Worm (Caenorhabditis elegans) whole organism, L2 larva: Measurements from ENCODE around the gene K09E4.1.

ENCODE experiments used
- C34F6.9 ChIP-seq: fragments of 150-350 bp; optimal IDR thresholded peaks from 2 replicates; lab custom pipeline; 2014; ENCODE audit warnings: missing biosample characterization, missing genetic modification characterization
- F13H6.1 ChIP-seq: sonication (generic microtip); optimal IDR thresholded peaks from 2 replicates; lab custom pipeline; 2016; ENCODE audit warnings: missing genetic modification characterization, missing compliant biosample characterization
- R02D3.7 ChIP-seq: fragments of 150-350 bp; optimal IDR thresholded peaks from 2 replicates; lab custom pipeline; 2014; ENCODE audit warnings: missing biosample characterization, missing genetic modification characterization
- Y55F3AM.14 ChIP-seq: fragments of 200-800 bp; sonication (Bioruptor generic); optimal IDR thresholded peaks from 2 replicates; lab custom pipeline; 2018; ENCODE audit warnings: mild to moderate bottlenecking, missing genetic modification characterization, missing compliant biosample characterization
- ZK546.5 ChIP-seq: sonication (generic microtip); optimal IDR thresholded peaks from 2 replicates; lab custom pipeline; 2017; ENCODE audit warnings: missing biosample characterization, missing genetic modification characterization
- alr-1 ChIP-seq: fragments of 150-350 bp; optimal IDR thresholded peaks from 2 replicates; lab custom pipeline; 2014; ENCODE audit warnings: missing biosample characterization, missing genetic modification characterization
- ama-1 ChIP-seq: fragments of 150-350 bp; optimal IDR thresholded peaks from 2 replicates; lab custom pipeline; 2018; ENCODE audit warnings: inconsistent platforms
- blmp-1 ChIP-seq: sonication (generic microtip); optimal IDR thresholded peaks from 2 replicates; lab custom pipeline; 2017; ENCODE audit warnings: missing genetic modification characterization, mild to moderate bottlenecking, missing compliant biosample characterization, antibody characterized with exemption, moderate library complexity; ENCODE audit not compliant: insufficient read depth
- ceh-16 ChIP-seq: fragments of 150-350 bp; optimal IDR thresholded peaks from 2 replicates; lab custom pipeline; 2014; ENCODE audit warnings: missing biosample characterization, missing genetic modification characterization
- ceh-82 ChIP-seq: fragments of 150-350 bp; optimal IDR thresholded peaks from 2 replicates; lab custom pipeline; 2014; ENCODE audit warnings: missing biosample characterization, missing genetic modification characterization
- crh-2 ChIP-seq: sonication (generic microtip); optimal IDR thresholded peaks from 2 replicates; lab custom pipeline; 2017; ENCODE audit warnings: missing biosample characterization, missing genetic modification characterization
- dmd-4 ChIP-seq: sonication (generic microtip); optimal IDR thresholded peaks from 2 replicates; lab custom pipeline; 2017; ENCODE audit warnings: missing biosample characterization, missing genetic modification characterization
- egl-27 ChIP-seq: sonication (generic microtip); optimal IDR thresholded peaks from 3 replicates; lab custom pipeline; 2017; ENCODE audit warnings: missing biosample characterization, missing genetic modification reagents, missing genetic modification characterization
- elt-1 ChIP-seq: fragments of 150-350 bp; optimal IDR thresholded peaks from 2 replicates; lab custom pipeline; 2014; ENCODE audit warnings: missing biosample characterization, missing genetic modification characterization
- elt-3 ChIP-seq: sonication (generic microtip); optimal IDR thresholded peaks from 2 replicates; lab custom pipeline; 2017; ENCODE audit warnings: missing biosample characterization, missing genetic modification characterization
- fos-1 ChIP-seq: fragments of 150-350 bp; optimal IDR thresholded peaks from 2 replicates; lab custom pipeline; 2014; ENCODE audit warnings: missing biosample characterization, missing genetic modification characterization
- gmeb-1 ChIP-seq: fragments of 150-350 bp; optimal IDR thresholded peaks from 2 replicates; lab custom pipeline; 2014; ENCODE audit warnings: missing biosample characterization, missing genetic modification characterization
- lin-11 ChIP-seq: fragments of 150-350 bp; sonication (generic microtip); optimal IDR thresholded peaks from 2 replicates; lab custom pipeline; 2014; ENCODE audit warnings: missing biosample characterization, missing genetic modification characterization, inconsistent platforms, mixed read lengths
- lin-13 ChIP-seq: fragments of 150-350 bp; optimal IDR thresholded peaks from 2 replicates; lab custom pipeline; 2014; ENCODE audit warnings: missing biosample characterization, missing genetic modification reagents, missing genetic modification characterization
- lin-39 ChIP-seq: fragments of 150-350 bp; optimal IDR thresholded peaks from 2 replicates; lab custom pipeline; 2014; ENCODE audit warnings: missing biosample characterization, missing genetic modification reagents, missing genetic modification characterization
- lsy-2 ChIP-seq, 2 experiments: fragments of 150-350 bp in 1 of 2; sonication (generic microtip) in 1 of 2; optimal IDR thresholded peaks; 2 replicates each; lab custom pipeline; 2014 to 2017; ENCODE audit warnings: missing biosample characterization in 2 of 2, missing genetic modification characterization in 2 of 2
- mab-5 ChIP-seq: fragments of 150-350 bp; optimal IDR thresholded peaks from 2 replicates; lab custom pipeline; 2014; ENCODE audit warnings: missing biosample characterization, missing genetic modification characterization
- nhr-10 ChIP-seq: sonication (generic microtip); optimal IDR thresholded peaks from 2 replicates; lab custom pipeline; 2017; ENCODE audit warnings: missing biosample characterization, missing genetic modification characterization
- nhr-12 ChIP-seq: fragments of 150-350 bp; optimal IDR thresholded peaks from 2 replicates; lab custom pipeline; 2014; ENCODE audit warnings: missing biosample characterization, missing genetic modification characterization
- nhr-129 ChIP-seq: fragments of 150-350 bp; optimal IDR thresholded peaks from 2 replicates; lab custom pipeline; 2014; ENCODE audit warnings: missing biosample characterization, missing genetic modification characterization
- nhr-21 ChIP-seq: fragments of 150-350 bp; optimal IDR thresholded peaks from 2 replicates; lab custom pipeline; 2014; ENCODE audit warnings: missing biosample characterization, missing genetic modification characterization
- nhr-25 ChIP-seq: fragments of 150-350 bp; sonication (generic microtip); optimal IDR thresholded peaks from 3 replicates; lab custom pipeline; 2014; ENCODE audit warnings: missing biosample characterization, missing genetic modification characterization
- nhr-6 ChIP-seq: fragments of 150-350 bp; optimal IDR thresholded peaks from 2 replicates; lab custom pipeline; 2014; ENCODE audit warnings: missing biosample characterization, missing genetic modification characterization
- sem-4 ChIP-seq: fragments of 150-350 bp; optimal IDR thresholded peaks from 2 replicates; lab custom pipeline; 2014; ENCODE audit warnings: missing biosample characterization, missing genetic modification reagents, missing genetic modification characterization
- sma-3 ChIP-seq: sonication (generic microtip); optimal IDR thresholded peaks from 2 replicates; lab custom pipeline; 2016; ENCODE audit warnings: missing genetic modification reagents, missing genetic modification characterization, missing compliant biosample characterization
- sma-9 ChIP-seq, 2 experiments: fragments of 150-350 bp in 1 of 2; sonication (generic microtip) in 1 of 2; optimal IDR thresholded peaks; 2 replicates each; lab custom pipeline; 2014 to 2016; ENCODE audit warnings: missing genetic modification characterization in 2 of 2, mild to moderate bottlenecking in 1 of 2, missing biosample characterization in 1 of 2, missing compliant biosample characterization in 1 of 2, missing genetic modification reagents in 1 of 2, moderate library complexity in 1 of 2
- snpc-4 ChIP-seq: fragments of 150-350 bp; optimal IDR thresholded peaks from 2 replicates; lab custom pipeline; 2014; ENCODE audit warnings: missing biosample characterization, missing genetic modification characterization
- unc-55 ChIP-seq: fragments of 150-350 bp; sonication (generic microtip); optimal IDR thresholded peaks from 3 replicates; lab custom pipeline; 2014; ENCODE audit warnings: missing biosample characterization, missing genetic modification reagents, missing genetic modification characterization
- unc-62 ChIP-seq: fragments of 150-350 bp; optimal IDR thresholded peaks from 2 replicates; lab custom pipeline; 2014; ENCODE audit warnings: missing biosample characterization, missing genetic modification reagents, missing genetic modification characterization

The K09E4.1 gene

ce11 chrII:14096814-14097213 is 40.8 kb upstream of the K09E4.1 start:
- TF ChIP-seq mab-5 (tag; lab: Kevin White, UChicago) (no peak), gmeb-1 (tag; lab: Kevin White, UChicago) (no peak), blmp-1 (tag; lab: Kevin White, UChicago) (no peak)

ce11 chrII:14097518-14097917 is 40.1 kb upstream of the K09E4.1 start, which contains the start of gene Y39G8C.2:
TSS of gene Y39G8C.2 (minus strand) at chrII:14097618.
- TF ChIP-seq mab-5 (tag; lab: Kevin White, UChicago) (no peak), sma-3 (no peak), R02D3.7 (no peak), fos-1 (tag; lab: Kevin White, UChicago) (no peak), nhr-10 (no peak), elt-3 (tag; lab: Kevin White, UChicago) (no peak), alr-1 (tag; lab: Kevin White, UChicago) (no peak), snpc-4 (tag; lab: Kevin White, UChicago) (no peak), dmd-4 (no peak), F13H6.1 (tag; lab: Kevin White, UChicago) (no peak), ama-1 (lab: Kevin White, UChicago) (no peak), elt-1 (tag; lab: Kevin White, UChicago) (no peak), nhr-25 (tag; lab: Kevin White, UChicago) (no peak), nhr-12 (tag; lab: Kevin White, UChicago) (no peak), ceh-82 (tag; lab: Kevin White, UChicago) (no peak)

- TF ChIP-seq nhr-21 (no peak), blmp-1 (tag; lab: Kevin White, UChicago) (no peak), ZK546.5 (tag; lab: Kevin White, UChicago) (no peak), ceh-16 (tag; lab: Kevin White, UChicago) (no peak), unc-55 (no peak), sem-4 (tag; lab: Kevin White, UChicago) (no peak), Y55F3AM.14 (GFP tag; lab: Kevin White, UChicago) (no peak), C34F6.9 (tag; lab: Kevin White, UChicago) (no peak), snpc-4 (tag; lab: Kevin White, UChicago) (no peak), fos-1 (tag; lab: Kevin White, UChicago) (no peak), elt-1 (tag; lab: Kevin White, UChicago) (no peak), unc-62 (GFP tag; lab: Kevin White, UChicago) (no peak), crh-2 (tag; lab: Kevin White, UChicago) (no peak), lsy-2 (tag; optimal IDR thresholded peaks at IDR 0.05; lab: Kevin White, UChicago) (no peak), lin-11 (tag; lab: Kevin White, UChicago) (no peak), nhr-6 (tag; lab: Kevin White, UChicago) (no peak), lin-13 (GFP tag; lab: Kevin White, UChicago) (no peak)
Measured at ce11 chrII:14098348-14098747, 39.3 kb upstream of the K09E4.1 start.

DNA sequence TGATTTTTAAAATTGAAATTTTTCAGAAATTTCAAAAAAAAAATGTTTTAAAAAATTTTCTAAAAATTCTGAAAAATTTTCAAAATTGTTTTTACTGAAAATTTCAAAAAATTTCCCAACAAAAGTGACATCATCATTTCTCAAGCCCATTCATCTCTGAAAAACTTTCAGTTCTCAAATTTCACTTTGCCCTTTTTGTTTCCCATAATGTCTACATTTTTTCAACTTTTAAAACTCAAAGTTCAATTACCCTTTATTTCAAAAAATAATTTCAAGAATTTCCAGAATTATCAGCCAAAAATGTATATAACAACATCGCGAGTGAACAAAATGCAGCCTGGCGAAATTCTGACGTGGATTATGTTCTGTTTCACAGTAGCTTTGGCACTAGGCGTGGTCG is 36.7 kb upstream of the K09E4.1 start, which contains the start of gene bkip-1:
TSS of gene bkip-1 (plus strand) at position 301 of the 400 bp plus-strand sequence.
- TF ChIP-seq gmeb-1 (tag; lab: Kevin White, UChicago) = no peak
- no peak for TF ChIP-seq sma-9 (GFP tag; optimal IDR thresholded peaks at IDR 0.05; lab: Kevin White, UChicago)
- TF ChIP-seq sma-9 (tag; optimal IDR thresholded peaks at IDR 0.05; lab: Kevin White, UChicago) = no peak
- no peak for TF ChIP-seq egl-27
- TF ChIP-seq ZK546.5 (tag; lab: Kevin White, UChicago) = no peak
- no peak for TF ChIP-seq nhr-129
- TF ChIP-seq lin-39 = no peak
- TF ChIP-seq, all 48 proteins: peak for 0

DNA sequence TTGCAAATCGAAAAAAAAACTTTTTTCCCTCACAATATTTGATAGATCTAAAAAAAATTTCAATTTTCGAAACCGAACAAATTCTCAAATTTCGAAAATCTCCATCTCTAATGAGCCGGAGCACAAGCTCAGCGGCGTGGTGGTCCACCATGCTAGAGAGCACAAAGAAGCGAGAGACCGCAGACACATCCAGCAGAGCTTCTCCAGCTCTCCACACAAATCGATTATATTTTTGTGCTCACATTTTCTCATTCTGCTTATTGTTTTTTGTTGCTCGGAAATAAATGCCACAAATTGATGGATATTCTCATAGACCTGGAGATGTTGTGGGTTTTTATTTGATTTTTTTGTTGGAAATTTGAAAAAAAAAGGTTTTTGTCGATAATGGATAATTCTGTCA is 35.5 kb upstream of the K09E4.1 start:
- TF ChIP-seq unc-55 (peak; percentile 30), lsy-2 (tag; optimal IDR thresholded peaks at IDR 0.05; lab: Kevin White, UChicago) (peak in 1 of 2 experiments; percentile 11), nhr-10 (no peak), C34F6.9 (tag; lab: Kevin White, UChicago) (peak; percentile 53)
